Worm (Caenorhabditis elegans) whole organism, young adult: ENCODE data around the gene ran-1.

ENCODE experiments used
- B0035.1 ChIP-seq: sonication (generic microtip); optimal IDR thresholded peaks from 2 replicates; lab custom pipeline; 2016; ENCODE audit warnings: missing genetic modification characterization, mild to moderate bottlenecking, missing compliant biosample characterization, missing genotype, missing genetic modification reagents
- F33H1.4 ChIP-seq: fragments of 200-800 bp; sonication (Bioruptor generic); IDR thresholded peaks from 2 replicates; pipeline ENCODE4 v1.3.6; 2022; ENCODE audit warnings: missing genetic modification reagents, missing genetic modification characterization, missing compliant biosample characterization
- F37B4.10 ChIP-seq: fragments of 200-800 bp; sonication (Bioruptor generic); IDR thresholded peaks from 2 replicates; pipeline ENCODE4 v1.3.6; 2022; ENCODE audit warnings: missing genetic modification characterization, missing compliant biosample characterization
- F39B2.1 ChIP-seq: fragments of 200-800 bp; sonication (Bioruptor generic); IDR thresholded peaks from 2 replicates; pipeline ENCODE4 v1.3.6; 2022; ENCODE audit warnings: missing genetic modification reagents, missing genetic modification characterization, missing compliant biosample characterization
- F52B5.7 ChIP-seq: sonication (generic microtip); optimal IDR thresholded peaks from 2 replicates; lab custom pipeline; 2016; ENCODE audit warnings: mild to moderate bottlenecking, missing genetic modification characterization, missing compliant biosample characterization
- F55B11.4 ChIP-seq: sonication (generic microtip); optimal IDR thresholded peaks from 2 replicates; lab custom pipeline; 2016; ENCODE audit warnings: missing compliant biosample characterization, missing genetic modification characterization, borderline replicate concordance; ENCODE audit not compliant: insufficient read depth
- T26A5.8 ChIP-seq: sonication (generic microtip); optimal IDR thresholded peaks from 2 replicates; lab custom pipeline; 2016; ENCODE audit warnings: missing genetic modification characterization, missing compliant biosample characterization
- akir-1 ChIP-seq: fragments of 200-800 bp; sonication (Bioruptor generic); optimal IDR thresholded peaks from 2 replicates; lab custom pipeline; 2018; ENCODE audit warnings: mild to moderate bottlenecking, missing genetic modification characterization, moderate library complexity, missing compliant biosample characterization
- ama-1 ChIP-seq, 3 experiments: fragments of 150-350 bp in 1 of 3; sonication (generic microtip) in 2 of 3; optimal IDR thresholded peaks; 2 replicates each; lab custom pipeline; 2014 to 2018; ENCODE audit warnings: missing biosample characterization in 2 of 3, missing genetic modification characterization in 2 of 3, missing genetic modification reagents in 2 of 3
- aptf-2 ChIP-seq: fragments of 200-800 bp; sonication (Bioruptor generic); conservative IDR thresholded peaks from 2 replicates; pipeline ENCODE4 v1.3.6; 2022; ENCODE audit warnings: missing genetic modification reagents, missing genetic modification characterization, missing compliant biosample characterization
- aptf-3 ChIP-seq: fragments of 200-800 bp; sonication (Bioruptor generic); IDR thresholded peaks from 2 replicates; pipeline ENCODE4 v1.3.6; 2022; ENCODE audit warnings: missing genetic modification characterization, missing compliant biosample characterization
- atf-7 ChIP-seq: sonication (generic microtip); optimal IDR thresholded peaks from 2 replicates; lab custom pipeline; 2017; ENCODE audit warnings: mild to moderate bottlenecking, missing genetic modification characterization, missing compliant biosample characterization
- ccch-3 ChIP-seq: fragments of 200-800 bp; sonication (Bioruptor generic); optimal IDR thresholded peaks from 2 replicates; lab custom pipeline; 2018; ENCODE audit warnings: mild to moderate bottlenecking, missing genetic modification characterization, missing compliant biosample characterization
- cebp-2 ChIP-seq: fragments of 200-800 bp; sonication (Bioruptor generic); IDR thresholded peaks from 2 replicates; pipeline ENCODE4 v1.3.6; 2022; ENCODE audit warnings: missing genetic modification characterization, missing compliant biosample characterization
- ceh-58 ChIP-seq: fragments of 200-800 bp; sonication (Bioruptor generic); IDR thresholded peaks from 2 replicates; pipeline ENCODE4 v1.3.6; 2022; ENCODE audit warnings: missing genetic modification characterization, missing compliant biosample characterization
- ceh-79 ChIP-seq: sonication (generic microtip); optimal IDR thresholded peaks from 2 replicates; lab custom pipeline; 2017; ENCODE audit warnings: mild to moderate bottlenecking, missing genetic modification characterization, missing compliant biosample characterization
- ceh-91 ChIP-seq: fragments of 200-800 bp; sonication (Bioruptor generic); IDR thresholded peaks from 2 replicates; pipeline ENCODE4 v1.3.6; 2022; ENCODE audit warnings: missing genetic modification reagents, missing genetic modification characterization, missing compliant biosample characterization
- chd-7 ChIP-seq: sonication (generic microtip); optimal IDR thresholded peaks from 2 replicates; lab custom pipeline; 2016; ENCODE audit warnings: mild to moderate bottlenecking, missing genetic modification characterization, moderate library complexity, missing compliant biosample characterization
- dpff-1 ChIP-seq: sonication (generic microtip); optimal IDR thresholded peaks from 2 replicates; lab custom pipeline; 2017; ENCODE audit warnings: mild to moderate bottlenecking, missing genetic modification characterization, missing compliant biosample characterization
- ekl-4 ChIP-seq: fragments of 200-800 bp; sonication (Bioruptor generic); IDR thresholded peaks from 2 replicates; pipeline ENCODE4 v1.3.6; 2022; ENCODE audit warnings: missing genetic modification reagents, missing genetic modification characterization, missing compliant biosample characterization
- let-607 ChIP-seq, 2 experiments: fragments of 200-800 bp in 1 of 2; sonication (Bioruptor generic) in 1 of 2; sonication (generic microtip) in 1 of 2; optimal IDR thresholded peaks; 2 replicates each; lab custom pipeline; 2016 to 2018; ENCODE audit warnings: mild to moderate bottlenecking in 2 of 2, missing compliant biosample characterization in 2 of 2, missing genetic modification characterization in 2 of 2, moderate library complexity in 2 of 2, missing genotype in 1 of 2
- lin-26 ChIP-seq: fragments of 200-800 bp; sonication (Bioruptor generic); IDR thresholded peaks from 2 replicates; pipeline ENCODE4 v1.3.6; 2022; ENCODE audit warnings: missing genetic modification reagents, missing genetic modification characterization, missing compliant biosample characterization
- lin-35 ChIP-seq, 3 experiments: fragments of 150-350 bp in 2 of 3; sonication (generic microtip) in 1 of 3; optimal IDR thresholded peaks; 2 replicates each; lab custom pipeline; 2014 to 2018; ENCODE audit warnings: missing biosample characterization in 3 of 3, missing genetic modification characterization in 3 of 3, missing genetic modification reagents in 3 of 3
- lin-40 ChIP-seq: sonication (generic microtip); optimal IDR thresholded peaks from 2 replicates; lab custom pipeline; 2016; ENCODE audit warnings: missing genetic modification characterization, mild to moderate bottlenecking, missing compliant biosample characterization, missing genotype, missing genetic modification reagents
- lin-54 ChIP-seq: fragments of 200-800 bp; sonication (Bioruptor generic); optimal IDR thresholded peaks from 2 replicates; lab custom pipeline; 2018; ENCODE audit warnings: mild to moderate bottlenecking, missing genetic modification characterization, missing compliant biosample characterization
- lsl-1 ChIP-seq: fragments of 200-800 bp; sonication (Bioruptor generic); optimal IDR thresholded peaks from 2 replicates; lab custom pipeline; 2018; ENCODE audit warnings: mild to moderate bottlenecking, missing genetic modification characterization, moderate library complexity, missing compliant biosample characterization
- lsy-27 ChIP-seq: sonication (generic microtip); optimal IDR thresholded peaks from 2 replicates; lab custom pipeline; 2017; ENCODE audit warnings: missing genetic modification characterization, mild to moderate bottlenecking, missing compliant biosample characterization, antibody characterized with exemption, missing genotype, borderline replicate concordance; ENCODE audit not compliant: insufficient read depth
- madf-8 ChIP-seq: fragments of 200-800 bp; sonication (Bioruptor generic); conservative IDR thresholded peaks from 2 replicates; pipeline ENCODE4 v1.3.6; 2022; ENCODE audit warnings: missing genetic modification reagents, missing genetic modification characterization, missing compliant biosample characterization
- mcd-1 ChIP-seq: fragments of 200-800 bp; sonication (Bioruptor generic); IDR thresholded peaks from 2 replicates; pipeline ENCODE4 v1.3.6; 2022; ENCODE audit warnings: missing genetic modification reagents, missing genetic modification characterization, missing compliant biosample characterization
- mel-28 ChIP-seq: sonication (generic microtip); optimal IDR thresholded peaks from 2 replicates; lab custom pipeline; 2016; ENCODE audit warnings: borderline replicate concordance, mild to moderate bottlenecking, missing genetic modification characterization, missing compliant biosample characterization
- mxl-1 ChIP-seq: sonication (generic microtip); optimal IDR thresholded peaks from 2 replicates; lab custom pipeline; 2016; ENCODE audit warnings: missing genetic modification characterization, missing compliant biosample characterization
- nfya-1 ChIP-seq: sonication (generic microtip); optimal IDR thresholded peaks from 2 replicates; lab custom pipeline; 2017; ENCODE audit warnings: antibody characterized with exemption, missing compliant biosample characterization, missing genetic modification characterization, borderline replicate concordance; ENCODE audit not compliant: insufficient read depth
- nfyb-1 ChIP-seq: fragments of 200-800 bp; sonication (Bioruptor generic); IDR thresholded peaks from 2 replicates; pipeline ENCODE4 v1.3.6; 2022; ENCODE audit warnings: missing genetic modification reagents, missing genetic modification characterization, missing compliant biosample characterization
- nhr-80 ChIP-seq: sonication (generic microtip); optimal IDR thresholded peaks from 2 replicates; lab custom pipeline; 2016; ENCODE audit warnings: missing genetic modification characterization, missing compliant biosample characterization
- pbrm-1 ChIP-seq: fragments of 200-800 bp; sonication (Bioruptor generic); IDR thresholded peaks from 2 replicates; pipeline ENCODE4 v1.3.6; 2022; ENCODE audit warnings: missing genetic modification reagents, missing genetic modification characterization, missing compliant biosample characterization
- pha-4 ChIP-seq: fragments of 150-350 bp; sonication (generic microtip); optimal IDR thresholded peaks from 2 replicates; lab custom pipeline; 2014; ENCODE audit warnings: missing biosample characterization, missing genetic modification reagents, missing genetic modification characterization
- repo-1 ChIP-seq: sonication (generic microtip); optimal IDR thresholded peaks from 2 replicates; lab custom pipeline; 2017; ENCODE audit warnings: mild to moderate bottlenecking, missing genetic modification characterization, missing compliant biosample characterization
- sdz-38 ChIP-seq: sonication (generic microtip); optimal IDR thresholded peaks from 2 replicates; lab custom pipeline; 2016; ENCODE audit warnings: missing genotype, missing genetic modification characterization, missing compliant biosample characterization
- sea-2 ChIP-seq: fragments of 200-800 bp; sonication (Bioruptor generic); IDR thresholded peaks from 2 replicates; pipeline ENCODE4 v1.3.6; 2022; ENCODE audit warnings: missing genetic modification characterization, missing compliant biosample characterization
- snpc-1.1 ChIP-seq: sonication (generic microtip); optimal IDR thresholded peaks from 2 replicates; lab custom pipeline; 2017; ENCODE audit warnings: missing genetic modification characterization, mild to moderate bottlenecking, missing compliant biosample characterization, antibody characterized with exemption, moderate library complexity, missing genotype, missing genetic modification reagents; ENCODE audit not compliant: insufficient read depth
- snpc-1.3 ChIP-seq: sonication (generic microtip); optimal IDR thresholded peaks from 2 replicates; lab custom pipeline; 2017; ENCODE audit warnings: missing genetic modification characterization, mild to moderate bottlenecking, missing compliant biosample characterization, antibody characterized with exemption, moderate library complexity, missing genotype, missing genetic modification reagents; ENCODE audit not compliant: insufficient read depth
- snpc-3.4 ChIP-seq: sonication (generic microtip); optimal IDR thresholded peaks from 2 replicates; lab custom pipeline; 2017; ENCODE audit warnings: missing genetic modification characterization, mild to moderate bottlenecking, missing compliant biosample characterization, antibody characterized with exemption, moderate library complexity, missing genotype, missing genetic modification reagents
- sptf-2 ChIP-seq: fragments of 200-800 bp; sonication (Bioruptor generic); optimal IDR thresholded peaks from 2 replicates; lab custom pipeline; 2018; ENCODE audit warnings: mild to moderate bottlenecking, missing genetic modification characterization, missing compliant biosample characterization
- tbx-9 ChIP-seq: sonication (generic microtip); optimal IDR thresholded peaks from 2 replicates; lab custom pipeline; 2016; ENCODE audit warnings: borderline replicate concordance, missing genetic modification characterization, inconsistent platforms, missing compliant biosample characterization
- tlf-1 ChIP-seq: fragments of 200-800 bp; sonication (Bioruptor generic); optimal IDR thresholded peaks from 2 replicates; lab custom pipeline; 2018; ENCODE audit warnings: mild to moderate bottlenecking, missing genetic modification characterization, missing compliant biosample characterization
- zfh-2 ChIP-seq: fragments of 200-800 bp; sonication (Bioruptor generic); conservative IDR thresholded peaks from 2 replicates; pipeline ENCODE4 v1.3.6; 2022; ENCODE audit warnings: missing genetic modification reagents, missing genetic modification characterization, missing compliant biosample characterization
- ztf-26 ChIP-seq: sonication (generic microtip); optimal IDR thresholded peaks from 2 replicates; lab custom pipeline; 2017; ENCODE audit warnings: missing genetic modification characterization, missing compliant biosample characterization

The ran-1 gene

ce11 chrIII:10720170-10720569, 27.4 kb downstream of the ran-1 start (continued):
- TF ChIP-seq dpff-1 (tag; lab: Kevin White, UChicago), result no peak
- TF ChIP-seq atf-7 (tag; lab: Kevin White, UChicago), result peak; percentile 80
- TF ChIP-seq snpc-1.1, result no peak
- TF ChIP-seq snpc-1.3 (tag; lab: Kevin White, UChicago), result no peak
- TF ChIP-seq aptf-2, result no peak
- TF ChIP-seq sptf-2 (GFP tag; lab: Kevin White, UChicago), result no peak
- TF ChIP-seq lsy-27, result no peak
- TF ChIP-seq mcd-1 (GFP tag; lab: Robert Waterston, UW), result peak; percentile 72
- peak in 1 of 3 experiments; percentile 63 for TF ChIP-seq lin-35 (GFP tag; optimal IDR thresholded peaks at IDR 0.05; lab: Kevin White, UChicago)
- TF ChIP-seq chd-7 (tag; lab: Kevin White, UChicago), result peak; percentile 83
- TF ChIP-seq F52B5.7 (tag; lab: Kevin White, UChicago), result peak; percentile 18
- TF ChIP-seq snpc-3.4 (tag; lab: Kevin White, UChicago), result no peak
- TF ChIP-seq tbx-9, result no peak
- no peak for TF ChIP-seq mxl-1 (tag; lab: Kevin White, UChicago)
- no peak for TF ChIP-seq F39B2.1 (GFP tag; lab: Robert Waterston, UW)
- TF ChIP-seq ceh-79 (tag; lab: Kevin White, UChicago), result no peak
- TF ChIP-seq akir-1 (GFP tag; lab: Kevin White, UChicago), result no peak
- peak; percentile 19 to 58 for TF ChIP-seq let-607 (tag; optimal IDR thresholded peaks at IDR 0.05; lab: Kevin White, UChicago)
- TF ChIP-seq ceh-91 (GFP tag; lab: Robert Waterston, UW), result no peak
- no peak; the same call in 1 of the 2 replicates for TF ChIP-seq F33H1.4 (GFP tag; lab: Robert Waterston, UW)
- TF ChIP-seq lsl-1 (GFP tag; lab: Kevin White, UChicago), result peak; percentile 36
- no peak for TF ChIP-seq sea-2 (GFP tag; lab: Robert Waterston, UW)
- no peak for TF ChIP-seq cebp-2 (GFP tag; lab: Robert Waterston, UW)
- TF ChIP-seq nfya-1, result no peak
- no peak for TF ChIP-seq B0035.1 (tag; lab: Kevin White, UChicago)
- TF ChIP-seq lin-54 (GFP tag; lab: Kevin White, UChicago), result peak; percentile 62
- no peak for TF ChIP-seq ccch-3 (GFP tag; lab: Kevin White, UChicago)
- TF ChIP-seq F55B11.4, result no peak
- TF ChIP-seq aptf-3 (GFP tag; lab: Robert Waterston, UW), result no peak
- peak; percentile 73 for TF ChIP-seq lin-26 (GFP tag; lab: Robert Waterston, UW)
- TF ChIP-seq ztf-26 (tag; lab: Kevin White, UChicago), result peak; percentile 59
- TF ChIP-seq sdz-38 (tag; lab: Kevin White, UChicago), result no peak
- TF ChIP-seq pha-4 (tag; lab: Kevin White, UChicago), result no peak
- TF ChIP-seq ceh-58, result no peak
- no peak for TF ChIP-seq mel-28 (tag; lab: Kevin White, UChicago)
- TF ChIP-seq ama-1 (optimal IDR thresholded peaks at IDR 0.05; lab: Kevin White, UChicago), result no peak
- no peak for TF ChIP-seq ama-1 (GFP tag; optimal IDR thresholded peaks at IDR 0.05; lab: Kevin White, UChicago)
- TF ChIP-seq T26A5.8, result no peak

ce11 chrIII:10719057-10719456, 28.5 kb downstream of the ran-1 start:
- TF ChIP-seq ztf-26 (tag; lab: Kevin White, UChicago) (peak; percentile 23), lin-40 (peak; percentile 11), ama-1 (optimal IDR thresholded peaks at IDR 0.05; lab: Kevin White, UChicago) (peak; percentile 52), ama-1 (GFP tag; optimal IDR thresholded peaks at IDR 0.05; lab: Kevin White, UChicago) (no peak), repo-1 (no peak), F37B4.10 (GFP tag; lab: Robert Waterston, UW) (no peak), nfyb-1 (peak; percentile 24), madf-8 (no peak), atf-7 (tag; lab: Kevin White, UChicago) (peak; percentile 18), nhr-80 (peak; percentile 32), ekl-4 (GFP tag; lab: Robert Waterston, UW) (0 out of 2 replicates have a peak, but pooled peaks have one; percentile 22), zfh-2 (GFP tag; lab: Robert Waterston, UW) (0 out of 2 replicates have a peak, but pooled peaks have one; percentile 40), cebp-2 (GFP tag; lab: Robert Waterston, UW) (0 out of 2 replicates have a peak, but pooled peaks have one; percentile 66), tlf-1 (no peak), mxl-1 (tag; lab: Kevin White, UChicago) (no peak), chd-7 (tag; lab: Kevin White, UChicago) (peak; percentile 38), lin-26 (GFP tag; lab: Robert Waterston, UW) (peak; percentile 26; the same call in 1 of the 2 replicates), pbrm-1 (GFP tag; lab: Robert Waterston, UW) (0 out of 2 replicates have a peak, but pooled peaks have one; percentile 9)
